Worm (Caenorhabditis elegans) whole organism, midembryonic: ENCODE measurements around the gene lsm-7.

Source experiments
- flt-1 ChIP-seq: fragments of 200-800 bp; sonication (Bioruptor generic); IDR thresholded peaks from 2 replicates; pipeline ENCODE4 v1.3.6; 2022; ENCODE audit warnings: missing genetic modification characterization, missing compliant biosample characterization
- ref-1 ChIP-seq: fragments of 200-800 bp; sonication (Bioruptor generic); conservative IDR thresholded peaks from 2 replicates; pipeline ENCODE4 v1.3.6; 2022; ENCODE audit warnings: missing genetic modification reagents, missing genetic modification characterization, missing compliant biosample characterization

ce11 chrIV:10918877-10919560, 14.3 kb upstream of the lsm-7 start:
- TF ChIP-seq flt-1 (GFP tag; lab: Robert Waterston, UW) (peak; percentile 50; the same call in 1 of the 2 replicates), ref-1 (no peak)
